Worm (Caenorhabditis elegans) whole organism, L4 larva: ENCODE data around the gene seu-1.
A peak's percentile ranks its signal among the peaks of the same experiment; 100 is the strongest.

Experiments
- F10B5.3 ChIP-seq: sonication (generic microtip); optimal IDR thresholded peaks from 2 replicates; lab custom pipeline; 2016; ENCODE audit warnings: mild to moderate bottlenecking, missing genetic modification characterization, missing compliant biosample characterization
- F44E2.7 ChIP-seq: fragments of 200-800 bp; sonication (Bioruptor generic); IDR thresholded peaks from 2 replicates; pipeline ENCODE4 v2.1.2; 2022; ENCODE audit warnings: missing genetic modification characterization, missing compliant biosample characterization
- T20F7.1 ChIP-seq: fragments of 200-800 bp; sonication (Bioruptor generic); optimal IDR thresholded peaks from 2 replicates; lab custom pipeline; 2018; ENCODE audit warnings: mild to moderate bottlenecking, missing genetic modification characterization, missing compliant biosample characterization
- Y105C5A.15 ChIP-seq: fragments of 200-800 bp; sonication (Bioruptor generic); IDR thresholded peaks from 2 replicates; pipeline ENCODE4 v1.3.6; 2022; ENCODE audit warnings: missing genetic modification characterization, missing compliant biosample characterization
- Y48G9A.11 ChIP-seq: fragments of 200-800 bp; sonication (Bioruptor generic); IDR thresholded peaks from 2 replicates; pipeline ENCODE4 v1.3.6; 2022; ENCODE audit warnings: missing genetic modification reagents, missing genetic modification characterization, missing compliant biosample characterization
- Y5F2A.4 ChIP-seq: fragments of 200-800 bp; sonication (Bioruptor generic); optimal IDR thresholded peaks from 2 replicates; lab custom pipeline; 2018; ENCODE audit warnings: mild to moderate bottlenecking, missing genetic modification characterization, missing compliant biosample characterization
- ZK546.5 ChIP-seq, 2 experiments: sonication (generic microtip); optimal IDR thresholded peaks; 2 replicates each; lab custom pipeline; 2017; ENCODE audit warnings: missing biosample characterization in 2 of 2, missing genetic modification characterization in 2 of 2
- aha-1 ChIP-seq: fragments of 150-350 bp; peaks from one replicate; lab custom pipeline; 2014; ENCODE audit warnings: missing biosample characterization, missing genetic modification characterization
- ama-1 ChIP-seq: fragments of 150-350 bp; optimal IDR thresholded peaks from 2 replicates; lab custom pipeline; 2014; ENCODE audit warnings: inconsistent platforms, mixed read lengths
- arid-1 ChIP-seq: fragments of 200-800 bp; sonication (Bioruptor generic); conservative IDR thresholded peaks from 2 replicates; pipeline ENCODE4 v1.3.6; 2022; ENCODE audit warnings: missing genetic modification reagents, missing genetic modification characterization, missing compliant biosample characterization
- attf-4 ChIP-seq: sonication (generic microtip); optimal IDR thresholded peaks from 3 replicates; lab custom pipeline; 2017; ENCODE audit warnings: missing biosample characterization, missing genetic modification characterization
- ceh-20 ChIP-seq: fragments of 200-800 bp; sonication (Bioruptor generic); IDR thresholded peaks from 2 replicates; pipeline ENCODE4 v1.3.6; 2022; ENCODE audit warnings: missing genetic modification reagents, missing genetic modification characterization, missing compliant biosample characterization
- ceh-32 ChIP-seq: sonication (generic microtip); optimal IDR thresholded peaks from 2 replicates; lab custom pipeline; 2016; ENCODE audit warnings: mild to moderate bottlenecking, missing genetic modification characterization, missing compliant biosample characterization; ENCODE audit not compliant: poor library complexity
- ceh-82 ChIP-seq: sonication (generic microtip); optimal IDR thresholded peaks from 2 replicates; lab custom pipeline; 2017; ENCODE audit warnings: missing biosample characterization, missing genetic modification characterization
- ces-1 ChIP-seq: fragments of 150-350 bp; sonication (generic microtip); optimal IDR thresholded peaks from 4 replicates; lab custom pipeline; 2014; ENCODE audit warnings: missing biosample characterization, missing genetic modification reagents, missing genetic modification characterization
- cey-2 ChIP-seq: sonication (generic microtip); optimal IDR thresholded peaks from 3 replicates; lab custom pipeline; 2017; ENCODE audit warnings: missing genetic modification characterization, mild to moderate bottlenecking, missing compliant biosample characterization, antibody characterized with exemption, borderline replicate concordance; ENCODE audit not compliant: insufficient read depth
- dmd-8 ChIP-seq: fragments of 200-800 bp; sonication (Bioruptor generic); IDR thresholded peaks from 2 replicates; pipeline ENCODE4 v1.3.6; 2022; ENCODE audit warnings: missing genetic modification characterization, missing compliant biosample characterization
- dve-1 ChIP-seq: sonication (generic microtip); optimal IDR thresholded peaks from 2 replicates; lab custom pipeline; 2017; ENCODE audit warnings: antibody characterized with exemption, mild to moderate bottlenecking, missing genetic modification characterization, missing compliant biosample characterization; ENCODE audit not compliant: insufficient read depth
- egl-27 ChIP-seq: sonication (generic microtip); optimal IDR thresholded peaks from 3 replicates; lab custom pipeline; 2017; ENCODE audit warnings: missing biosample characterization, missing genetic modification reagents, missing genetic modification characterization
- egl-43 ChIP-seq: fragments of 200-800 bp; sonication (Bioruptor generic); IDR thresholded peaks from 2 replicates; pipeline ENCODE4 v1.3.6; 2022; ENCODE audit warnings: missing genetic modification reagents, missing genetic modification characterization, missing compliant biosample characterization
- fkh-10 ChIP-seq: fragments of 150-350 bp; optimal IDR thresholded peaks from 2 replicates; lab custom pipeline; 2014; ENCODE audit warnings: missing biosample characterization, missing genetic modification reagents, missing genetic modification characterization
- fos-1 ChIP-seq: fragments of 150-350 bp; optimal IDR thresholded peaks from 2 replicates; lab custom pipeline; 2014; ENCODE audit warnings: missing biosample characterization, missing genetic modification characterization
- hlh-30 ChIP-seq: sonication (generic microtip); optimal IDR thresholded peaks from 2 replicates; lab custom pipeline; 2017; ENCODE audit warnings: antibody characterized with exemption, mild to moderate bottlenecking, missing genetic modification characterization, missing compliant biosample characterization; ENCODE audit not compliant: insufficient read depth
- jun-1 ChIP-seq: fragments of 150-350 bp; optimal IDR thresholded peaks from 2 replicates; lab custom pipeline; 2014; ENCODE audit warnings: missing biosample characterization, missing genetic modification reagents, missing genetic modification characterization
- lin-1 ChIP-seq: fragments of 200-800 bp; sonication (Bioruptor generic); IDR thresholded peaks from 2 replicates; pipeline ENCODE4 v1.3.6; 2022; ENCODE audit warnings: missing genetic modification reagents, missing genetic modification characterization, missing compliant biosample characterization
- lin-38 ChIP-seq: fragments of 200-800 bp; sonication (Bioruptor generic); IDR thresholded peaks from 2 replicates; pipeline ENCODE4 v1.3.6; 2022; ENCODE audit warnings: missing genetic modification reagents, missing genetic modification characterization, missing compliant biosample characterization
- lsy-2 ChIP-seq, 2 experiments: fragments of 150-350 bp in 1 of 2; sonication (generic microtip) in 1 of 2; optimal IDR thresholded peaks; 2 replicates each; lab custom pipeline; 2014 to 2017; ENCODE audit warnings: missing biosample characterization in 2 of 2, missing genetic modification characterization in 2 of 2
- madf-5 ChIP-seq, 2 experiments: fragments of 200-800 bp; sonication (Bioruptor generic); IDR thresholded peaks; 2 replicates each; pipeline ENCODE4 v1.3.6; 2022; ENCODE audit warnings: missing compliant biosample characterization in 2 of 2, missing genetic modification characterization in 2 of 2
- madf-9 ChIP-seq: fragments of 200-800 bp; sonication (Bioruptor generic); conservative IDR thresholded peaks from 2 replicates; pipeline ENCODE4 v1.3.6; 2022; ENCODE audit warnings: missing genetic modification reagents, missing genetic modification characterization, missing compliant biosample characterization
- mdl-1 ChIP-seq, 2 experiments: fragments of 150-350 bp in 1 of 2; sonication (generic microtip) in 1 of 2; optimal IDR thresholded peaks; 2 replicates each; lab custom pipeline; 2014 to 2017; ENCODE audit warnings: missing biosample characterization in 2 of 2, missing genetic modification characterization in 2 of 2
- mxl-2 ChIP-seq: fragments of 200-800 bp; sonication (Bioruptor generic); conservative IDR thresholded peaks from 2 replicates; pipeline ENCODE4 v1.3.6; 2022; ENCODE audit warnings: missing genetic modification reagents, missing genetic modification characterization, missing compliant biosample characterization
- nhr-10 ChIP-seq: fragments of 150-350 bp; optimal IDR thresholded peaks from 2 replicates; lab custom pipeline; 2014; ENCODE audit warnings: missing biosample characterization, missing genetic modification characterization
- nhr-237 ChIP-seq: sonication (generic microtip); optimal IDR thresholded peaks from 2 replicates; lab custom pipeline; 2017; ENCODE audit warnings: missing biosample characterization, missing genetic modification characterization
- nhr-42 ChIP-seq: fragments of 200-800 bp; sonication (Bioruptor generic); IDR thresholded peaks from 2 replicates; pipeline ENCODE4 v1.3.6; 2022; ENCODE audit warnings: missing genetic modification characterization, missing compliant biosample characterization
- nhr-6 ChIP-seq: fragments of 150-350 bp; optimal IDR thresholded peaks from 2 replicates; lab custom pipeline; 2014; ENCODE audit warnings: missing biosample characterization, missing genetic modification characterization
- nhr-76 ChIP-seq: fragments of 150-350 bp; optimal IDR thresholded peaks from 2 replicates; lab custom pipeline; 2014; ENCODE audit warnings: missing biosample characterization, missing genetic modification characterization
- pha-4 ChIP-seq, 2 experiments: fragments of 150-350 bp in 1 of 2; fragments of 200-800 bp in 1 of 2; sonication (Bioruptor generic) in 1 of 2; IDR thresholded peaks in 1 of 2; optimal IDR thresholded peaks in 1 of 2; 2 replicates each; pipeline versions ENCODE4 v1.3.6 to Lab custom; 2014 to 2022; ENCODE audit warnings: missing genetic modification characterization in 2 of 2, missing genetic modification reagents in 2 of 2, missing biosample characterization in 1 of 2, missing compliant biosample characterization in 1 of 2
- pqm-1 ChIP-seq: sonication (generic microtip); optimal IDR thresholded peaks from 2 replicates; lab custom pipeline; 2017; ENCODE audit warnings: missing biosample characterization, missing genetic modification characterization
- rbr-2 ChIP-seq: sonication (generic microtip); optimal IDR thresholded peaks from 2 replicates; lab custom pipeline; 2016; ENCODE audit warnings: missing genotype, missing genetic modification characterization, missing compliant biosample characterization
- set-16 ChIP-seq: fragments of 200-800 bp; sonication (Bioruptor generic); IDR thresholded peaks from 2 replicates; pipeline ENCODE4 v1.3.6; 2022; ENCODE audit warnings: missing genetic modification reagents, missing genetic modification characterization, missing compliant biosample characterization
- snpc-1.2 ChIP-seq: fragments of 200-800 bp; sonication (Bioruptor generic); IDR thresholded peaks from 2 replicates; pipeline ENCODE4 v1.3.6; 2022; ENCODE audit warnings: missing genetic modification reagents, missing genetic modification characterization, missing compliant biosample characterization
- spr-1 ChIP-seq: sonication (generic microtip); optimal IDR thresholded peaks from 2 replicates; lab custom pipeline; 2016; ENCODE audit warnings: mild to moderate bottlenecking, missing genetic modification characterization, missing compliant biosample characterization
- spr-3 ChIP-seq: fragments of 200-800 bp; sonication (Bioruptor generic); optimal IDR thresholded peaks from 2 replicates; lab custom pipeline; 2018; ENCODE audit warnings: mild to moderate bottlenecking, missing genetic modification characterization, missing compliant biosample characterization
- tra-1 ChIP-seq: fragments of 200-800 bp; sonication (Bioruptor generic); IDR thresholded peaks from 2 replicates; pipeline ENCODE4 v1.3.6; 2022; ENCODE audit warnings: missing genetic modification reagents, missing genetic modification characterization, missing compliant biosample characterization
- vab-7 ChIP-seq: fragments of 200-800 bp; sonication (Bioruptor generic); IDR thresholded peaks from 2 replicates; pipeline ENCODE4 v1.3.6; 2022; ENCODE audit warnings: missing genetic modification reagents, missing genetic modification characterization, missing compliant biosample characterization
- zag-1 ChIP-seq: fragments of 150-350 bp; optimal IDR thresholded peaks from 2 replicates; lab custom pipeline; 2014; ENCODE audit warnings: missing biosample characterization, missing genetic modification characterization
- zfp-2 ChIP-seq: sonication (generic microtip); optimal IDR thresholded peaks from 2 replicates; lab custom pipeline; 2016; ENCODE audit warnings: mild to moderate bottlenecking, missing genetic modification characterization, missing compliant biosample characterization
- zip-2 ChIP-seq: fragments of 150-350 bp; optimal IDR thresholded peaks from 2 replicates; lab custom pipeline; 2014; ENCODE audit warnings: missing biosample characterization, missing genetic modification characterization
- ztf-11 ChIP-seq: fragments of 150-350 bp; optimal IDR thresholded peaks from 2 replicates; lab custom pipeline; 2014; ENCODE audit warnings: missing biosample characterization, missing genetic modification characterization

Gene seu-1

DNA sequence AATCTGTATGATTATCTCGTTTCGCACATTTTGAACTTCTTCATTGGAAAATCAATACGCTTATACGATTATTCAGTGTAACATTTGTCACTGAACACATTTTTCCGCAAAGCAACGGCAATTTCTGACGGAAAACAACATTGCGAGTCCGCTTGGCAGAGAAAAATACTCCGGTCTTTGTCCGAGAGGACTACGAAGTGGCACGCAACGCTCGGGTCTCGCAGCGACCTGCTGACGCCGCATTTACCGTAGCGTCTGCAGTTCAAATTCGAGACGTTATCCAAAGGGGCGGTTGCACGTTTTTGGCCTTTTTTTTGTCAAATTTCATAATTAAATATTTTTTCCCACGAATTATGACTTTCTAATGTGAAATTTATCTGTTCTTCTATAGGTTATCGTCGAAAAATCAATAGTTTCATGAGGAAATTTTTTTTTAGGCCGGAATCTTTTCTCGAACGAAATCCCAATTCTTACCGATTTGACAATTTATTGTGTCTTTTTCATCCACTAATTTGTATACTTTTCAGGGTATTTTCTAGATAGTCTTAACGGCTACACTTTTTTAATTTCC, 5.7 kb upstream of the seu-1 start, which contains the start of gene sqd-1 (continued):
- TF ChIP-seq Y105C5A.15 (0 out of 2 replicates have a peak, but pooled peaks have one; percentile 64), arid-1 (GFP tag; lab: Robert Waterston, UW) (peak; percentile 92), madf-9 (GFP tag; lab: Robert Waterston, UW) (peak; percentile 92), hlh-30 (tag; lab: Kevin White, UChicago) (peak; percentile 92), pha-4 (GFP tag; IDR thresholded peaks at IDR 0.05; lab: Robert Waterston, UW) (peak; percentile 92), pha-4 (tag; optimal IDR thresholded peaks at IDR 0.05; lab: Kevin White, UChicago) (no peak), attf-4 (no peak), egl-27 (no peak), cey-2 (tag; lab: Kevin White, UChicago) (no peak), nhr-237 (no peak), nhr-76 (peak; percentile 31), vab-7 (peak; percentile 90), nhr-6 (tag; lab: Kevin White, UChicago) (peak; percentile 93), tra-1 (GFP tag; lab: Robert Waterston, UW) (peak; percentile 93), ZK546.5 (tag; optimal IDR thresholded peaks at IDR 0.05; lab: Kevin White, UChicago) (peak; percentile 100)

DNA sequence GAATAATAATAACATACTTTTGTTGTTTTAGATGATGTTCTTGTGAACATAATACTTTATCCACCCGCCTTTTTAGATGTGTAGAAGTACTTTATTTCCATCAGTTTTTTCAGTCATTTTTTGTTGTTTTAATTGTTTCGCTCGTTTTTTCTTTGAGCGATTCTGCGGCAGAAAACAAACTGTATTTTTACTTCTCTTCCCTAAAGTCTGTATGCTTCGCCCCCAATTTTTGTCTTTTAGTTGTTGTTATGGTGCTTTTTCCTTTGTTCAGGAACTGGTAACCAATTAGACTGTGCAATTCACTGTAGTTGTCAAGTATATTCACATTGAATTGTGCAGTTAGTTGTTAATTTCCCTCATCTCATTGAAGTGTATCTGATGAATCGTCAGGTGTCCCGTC, 3.7 kb upstream of the seu-1 start:
- TF ChIP-seq vab-7 (no peak), aha-1 (tag; lab: Kevin White, UChicago) (no peak), zag-1 (tag; lab: Kevin White, UChicago) (no peak), lsy-2 (tag; optimal IDR thresholded peaks at IDR 0.05; lab: Kevin White, UChicago) (no peak), madf-5 (GFP tag; IDR thresholded peaks at IDR 0.05; lab: Robert Waterston, UW) (no peak), mdl-1 (tag; optimal IDR thresholded peaks at IDR 0.05; lab: Kevin White, UChicago) (no peak), pqm-1 (tag; lab: Kevin White, UChicago) (no peak), egl-43 (GFP tag; lab: Robert Waterston, UW) (no peak), snpc-1.2 (peak; percentile 77), nhr-237 (no peak), nhr-10 (tag; lab: Kevin White, UChicago) (no peak), ztf-11 (no peak), set-16 (no peak), fkh-10 (no peak), F44E2.7 (no peak), Y5F2A.4 (GFP tag; lab: Kevin White, UChicago) (peak; percentile 3), hlh-30 (tag; lab: Kevin White, UChicago) (no peak), dmd-8 (GFP tag; lab: Robert Waterston, UW) (no peak), lin-1 (GFP tag; lab: Robert Waterston, UW) (0 out of 2 replicates have a peak, but pooled peaks have one; percentile 8), jun-1 (tag; lab: Kevin White, UChicago) (no peak), nhr-42 (GFP tag; lab: Robert Waterston, UW) (no peak), ceh-82 (tag; lab: Kevin White, UChicago) (no peak), Y48G9A.11 (no peak), rbr-2 (no peak), mxl-2 (GFP tag; lab: Robert Waterston, UW) (0 out of 2 replicates have a peak, but pooled peaks have one; percentile 43), ceh-20 (GFP tag; lab: Robert Waterston, UW) (no peak), zip-2 (tag; lab: Kevin White, UChicago) (no peak), tra-1 (GFP tag; lab: Robert Waterston, UW) (no peak), spr-1 (tag; lab: Kevin White, UChicago) (no peak), zfp-2 (tag; lab: Kevin White, UChicago) (no peak), fos-1 (tag; lab: Kevin White, UChicago) (no peak), F10B5.3 (tag; lab: Kevin White, UChicago) (no peak), ama-1 (no peak), ces-1 (GFP tag; lab: Kevin White, UChicago) (no peak), dve-1 (tag; lab: Kevin White, UChicago) (no peak), T20F7.1 (GFP tag; lab: Kevin White, UChicago) (no peak), spr-3 (GFP tag; lab: Kevin White, UChicago) (peak; percentile 10), lin-38 (GFP tag; lab: Robert Waterston, UW) (peak; percentile 64), ceh-32 (tag; lab: Kevin White, UChicago) (no peak)
